Worm (Caenorhabditis elegans) whole organism, L4 larva: ENCODE results near the gene B0001.7.

Experiments
- D1046.2 ChIP-seq: fragments of 200-800 bp; sonication (Bioruptor generic); IDR thresholded peaks from 2 replicates; pipeline ENCODE4 v1.3.6; 2022; ENCODE audit warnings: missing genetic modification characterization, missing compliant biosample characterization
- F10B5.3 ChIP-seq: sonication (generic microtip); optimal IDR thresholded peaks from 2 replicates; lab custom pipeline; 2016; ENCODE audit warnings: mild to moderate bottlenecking, missing genetic modification characterization, missing compliant biosample characterization
- F26F4.8 ChIP-seq: fragments of 200-800 bp; sonication (Bioruptor generic); conservative IDR thresholded peaks from 2 replicates; pipeline ENCODE4 v1.3.6; 2022; ENCODE audit warnings: missing genetic modification characterization, missing compliant biosample characterization
- R02D3.7 ChIP-seq: fragments of 150-350 bp; sonication (generic microtip); optimal IDR thresholded peaks from 3 replicates; lab custom pipeline; 2014; ENCODE audit warnings: missing biosample characterization, missing genetic modification characterization
- T20F7.1 ChIP-seq: fragments of 200-800 bp; sonication (Bioruptor generic); optimal IDR thresholded peaks from 2 replicates; lab custom pipeline; 2018; ENCODE audit warnings: mild to moderate bottlenecking, missing genetic modification characterization, missing compliant biosample characterization
- Y48G9A.11 ChIP-seq: fragments of 200-800 bp; sonication (Bioruptor generic); IDR thresholded peaks from 2 replicates; pipeline ENCODE4 v1.3.6; 2022; ENCODE audit warnings: missing genetic modification reagents, missing genetic modification characterization, missing compliant biosample characterization
- Y5F2A.4 ChIP-seq: fragments of 200-800 bp; sonication (Bioruptor generic); optimal IDR thresholded peaks from 2 replicates; lab custom pipeline; 2018; ENCODE audit warnings: mild to moderate bottlenecking, missing genetic modification characterization, missing compliant biosample characterization
- arid-1 ChIP-seq: fragments of 200-800 bp; sonication (Bioruptor generic); conservative IDR thresholded peaks from 2 replicates; pipeline ENCODE4 v1.3.6; 2022; ENCODE audit warnings: missing genetic modification reagents, missing genetic modification characterization, missing compliant biosample characterization
- ceh-28 ChIP-seq: fragments of 150-350 bp; optimal IDR thresholded peaks from 2 replicates; lab custom pipeline; 2014; ENCODE audit warnings: missing biosample characterization, missing genetic modification reagents, missing genetic modification characterization
- ceh-62 ChIP-seq: sonication (generic microtip); optimal IDR thresholded peaks from 2 replicates; lab custom pipeline; 2017; ENCODE audit warnings: missing biosample characterization, missing genetic modification characterization
- ceh-82 ChIP-seq: sonication (generic microtip); optimal IDR thresholded peaks from 2 replicates; lab custom pipeline; 2017; ENCODE audit warnings: missing biosample characterization, missing genetic modification characterization
- cey-2 ChIP-seq: sonication (generic microtip); optimal IDR thresholded peaks from 3 replicates; lab custom pipeline; 2017; ENCODE audit warnings: missing genetic modification characterization, mild to moderate bottlenecking, missing compliant biosample characterization, antibody characterized with exemption, borderline replicate concordance; ENCODE audit not compliant: insufficient read depth
- daf-16 ChIP-seq, 3 experiments: sonication (generic microtip); optimal IDR thresholded peaks; 2 replicates each; lab custom pipeline; 2016 to 2017; ENCODE audit warnings: missing genetic modification characterization in 3 of 3, missing genetic modification reagents in 3 of 3, mild to moderate bottlenecking in 2 of 3, missing compliant biosample characterization in 2 of 3, missing biosample characterization in 1 of 3, moderate library complexity in 1 of 3
- dmd-6 ChIP-seq: fragments of 200-800 bp; sonication (Bioruptor generic); IDR thresholded peaks from 2 replicates; pipeline ENCODE4 v1.3.6; 2022; ENCODE audit warnings: missing genetic modification reagents, missing genetic modification characterization, missing compliant biosample characterization
- dve-1 ChIP-seq: sonication (generic microtip); optimal IDR thresholded peaks from 2 replicates; lab custom pipeline; 2017; ENCODE audit warnings: antibody characterized with exemption, mild to moderate bottlenecking, missing genetic modification characterization, missing compliant biosample characterization; ENCODE audit not compliant: insufficient read depth
- fkh-10 ChIP-seq: fragments of 150-350 bp; optimal IDR thresholded peaks from 2 replicates; lab custom pipeline; 2014; ENCODE audit warnings: missing biosample characterization, missing genetic modification reagents, missing genetic modification characterization
- fos-1 ChIP-seq: fragments of 150-350 bp; optimal IDR thresholded peaks from 2 replicates; lab custom pipeline; 2014; ENCODE audit warnings: missing biosample characterization, missing genetic modification characterization
- hif-1 ChIP-seq, 2 experiments: sonication (generic microtip); optimal IDR thresholded peaks; 2 replicates each; lab custom pipeline; 2016 to 2017; ENCODE audit warnings: missing compliant biosample characterization in 2 of 2, missing genetic modification characterization in 2 of 2, missing genetic modification reagents in 2 of 2, missing genotype in 2 of 2, mild to moderate bottlenecking in 1 of 2
- jun-1 ChIP-seq: fragments of 150-350 bp; optimal IDR thresholded peaks from 2 replicates; lab custom pipeline; 2014; ENCODE audit warnings: missing biosample characterization, missing genetic modification reagents, missing genetic modification characterization
- lin-1 ChIP-seq: fragments of 200-800 bp; sonication (Bioruptor generic); IDR thresholded peaks from 2 replicates; pipeline ENCODE4 v1.3.6; 2022; ENCODE audit warnings: missing genetic modification reagents, missing genetic modification characterization, missing compliant biosample characterization
- lin-13 ChIP-seq: fragments of 150-350 bp; optimal IDR thresholded peaks from 2 replicates; lab custom pipeline; 2014; ENCODE audit warnings: missing biosample characterization, missing genetic modification reagents, missing genetic modification characterization
- lin-15B ChIP-seq: fragments of 150-350 bp; sonication (generic microtip); optimal IDR thresholded peaks from 3 replicates; lab custom pipeline; 2014; ENCODE audit warnings: missing biosample characterization, missing genetic modification characterization
- lin-38 ChIP-seq: fragments of 200-800 bp; sonication (Bioruptor generic); IDR thresholded peaks from 2 replicates; pipeline ENCODE4 v1.3.6; 2022; ENCODE audit warnings: missing genetic modification reagents, missing genetic modification characterization, missing compliant biosample characterization
- lin-39 ChIP-seq: fragments of 150-350 bp; optimal IDR thresholded peaks from 2 replicates; lab custom pipeline; 2014; ENCODE audit warnings: missing biosample characterization, missing genetic modification reagents, missing genetic modification characterization
- lir-3 ChIP-seq: sonication (generic microtip); optimal IDR thresholded peaks from 2 replicates; lab custom pipeline; 2016; ENCODE audit warnings: mild to moderate bottlenecking, missing genetic modification characterization, missing compliant biosample characterization
- madf-5 ChIP-seq, 2 experiments: fragments of 200-800 bp; sonication (Bioruptor generic); IDR thresholded peaks; 2 replicates each; pipeline ENCODE4 v1.3.6; 2022; ENCODE audit warnings: missing compliant biosample characterization in 2 of 2, missing genetic modification characterization in 2 of 2
- mes-2 ChIP-seq: sonication (generic microtip); optimal IDR thresholded peaks from 2 replicates; lab custom pipeline; 2016; ENCODE audit warnings: missing genotype, mild to moderate bottlenecking, missing genetic modification characterization, missing compliant biosample characterization; ENCODE audit not compliant: poor library complexity, severe bottlenecking
- nhr-102 ChIP-seq: sonication (generic microtip); optimal IDR thresholded peaks from 2 replicates; lab custom pipeline; 2016; ENCODE audit warnings: mild to moderate bottlenecking, missing genetic modification characterization, moderate library complexity, missing compliant biosample characterization
- nhr-76 ChIP-seq: fragments of 150-350 bp; optimal IDR thresholded peaks from 2 replicates; lab custom pipeline; 2014; ENCODE audit warnings: missing biosample characterization, missing genetic modification characterization
- pqm-1 ChIP-seq: sonication (generic microtip); optimal IDR thresholded peaks from 2 replicates; lab custom pipeline; 2017; ENCODE audit warnings: missing biosample characterization, missing genetic modification characterization
- snpc-1.2 ChIP-seq: fragments of 200-800 bp; sonication (Bioruptor generic); IDR thresholded peaks from 2 replicates; pipeline ENCODE4 v1.3.6; 2022; ENCODE audit warnings: missing genetic modification reagents, missing genetic modification characterization, missing compliant biosample characterization
- snpc-4 ChIP-seq: fragments of 150-350 bp; optimal IDR thresholded peaks from 2 replicates; lab custom pipeline; 2014; ENCODE audit warnings: missing biosample characterization, missing genetic modification characterization
- tra-1 ChIP-seq: fragments of 200-800 bp; sonication (Bioruptor generic); IDR thresholded peaks from 2 replicates; pipeline ENCODE4 v1.3.6; 2022; ENCODE audit warnings: missing genetic modification reagents, missing genetic modification characterization, missing compliant biosample characterization
- unc-130 ChIP-seq: sonication (generic microtip); optimal IDR thresholded peaks from 2 replicates; lab custom pipeline; 2016; ENCODE audit warnings: missing genetic modification reagents, missing genetic modification characterization, missing compliant biosample characterization
- zag-1 ChIP-seq: fragments of 150-350 bp; optimal IDR thresholded peaks from 2 replicates; lab custom pipeline; 2014; ENCODE audit warnings: missing biosample characterization, missing genetic modification characterization
- zfp-3 ChIP-seq: fragments of 200-800 bp; sonication (Bioruptor generic); conservative IDR thresholded peaks from 2 replicates; pipeline ENCODE4 v1.3.6; 2022; ENCODE audit warnings: missing genetic modification reagents, missing genetic modification characterization, missing compliant biosample characterization

Gene B0001.7

ce11 chrIV:12196608-12197007 lies 42.6 kb upstream of the B0001.7 start (continued):
- TF ChIP-seq fos-1 (no peak), lin-39 (no peak), lin-1 (GFP tag; lab: Robert Waterston, UW) (no peak), lin-15B (no peak), F10B5.3 (no peak), fkh-10 (no peak), Y48G9A.11 (GFP tag; lab: Robert Waterston, UW) (no peak), D1046.2 (GFP tag; lab: Robert Waterston, UW) (no peak), T20F7.1 (GFP tag; lab: Kevin White, UChicago) (no peak), jun-1 (no peak), nhr-102 (tag; lab: Kevin White, UChicago) (no peak), daf-16 (GFP tag; optimal IDR thresholded peaks at IDR 0.05; lab: Kevin White, UChicago) (no peak), daf-16 (tag; optimal IDR thresholded peaks at IDR 0.05; lab: Kevin White, UChicago) (peak; percentile 90), tra-1 (GFP tag; lab: Robert Waterston, UW) (no peak), arid-1 (GFP tag; lab: Robert Waterston, UW) (no peak), lin-38 (no peak), Y5F2A.4 (GFP tag; lab: Kevin White, UChicago) (no peak)

DNA sequence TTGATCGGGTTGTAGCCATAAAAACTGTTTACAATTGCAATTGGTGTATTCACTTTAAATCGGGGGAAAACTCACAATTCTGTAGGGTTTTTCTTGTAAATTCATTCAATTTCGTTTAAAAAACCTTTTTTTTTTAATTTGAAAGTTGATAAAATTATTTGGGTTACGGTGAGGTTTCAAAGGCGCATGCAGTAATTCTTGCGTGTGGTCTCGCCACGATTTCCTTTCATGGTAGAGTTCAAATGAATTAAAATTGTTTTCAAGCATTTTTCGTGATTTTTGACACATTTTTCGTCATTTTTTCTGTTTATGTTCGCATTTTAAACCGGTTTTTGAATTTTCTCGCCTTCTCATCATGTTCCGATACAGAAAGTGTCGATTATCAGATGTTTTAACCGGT lies 40.6 kb upstream of the B0001.7 start:
- TF ChIP-seq Y48G9A.11 (GFP tag; lab: Robert Waterston, UW) (peak; percentile 72; the same call in 1 of the 2 replicates), unc-130 (peak; percentile 41), cey-2 (tag; lab: Kevin White, UChicago) (no peak), mes-2 (tag; lab: Kevin White, UChicago) (no peak), ceh-28 (tag; lab: Kevin White, UChicago) (no peak), snpc-1.2 (GFP tag; lab: Robert Waterston, UW) (peak; percentile 39; the same call in 1 of the 2 replicates), nhr-102 (tag; lab: Kevin White, UChicago) (no peak)

ce11 chrIV:12193338-12193737 lies 39.3 kb upstream of the B0001.7 start:
- TF ChIP-seq daf-16 (GFP tag; optimal IDR thresholded peaks at IDR 0.05; lab: Kevin White, UChicago) (no peak), daf-16 (tag; optimal IDR thresholded peaks at IDR 0.05; lab: Kevin White, UChicago) (no peak), lin-38 (no peak), hif-1 (tag; optimal IDR thresholded peaks at IDR 0.05; lab: Kevin White, UChicago) (no peak), snpc-4 (no peak), ceh-82 (tag; lab: Kevin White, UChicago) (no peak), lin-1 (GFP tag; lab: Robert Waterston, UW) (no peak), F26F4.8 (no peak), R02D3.7 (tag; lab: Kevin White, UChicago) (no peak), nhr-76 (no peak), zag-1 (no peak), ceh-62 (tag; lab: Kevin White, UChicago) (no peak), tra-1 (GFP tag; lab: Robert Waterston, UW) (no peak), lir-3 (tag; lab: Kevin White, UChicago) (no peak), dve-1 (tag; lab: Kevin White, UChicago) (no peak), zfp-3 (GFP tag; lab: Robert Waterston, UW) (no peak), madf-5 (GFP tag; IDR thresholded peaks at IDR 0.05; lab: Robert Waterston, UW) (no peak), lin-39 (no peak), pqm-1 (tag; lab: Kevin White, UChicago) (no peak), dmd-6 (GFP tag; lab: Robert Waterston, UW) (no peak), lin-13 (GFP tag; lab: Kevin White, UChicago) (no peak)
- TF ChIP-seq, all 104 proteins: peak for 0
